Worm (Caenorhabditis elegans) whole organism, L4 larva: ENCODE data around the gene Y34B4A.4.

ENCODE experiments used
- D1046.2 ChIP-seq: fragments of 200-800 bp; sonication (Bioruptor generic); IDR thresholded peaks from 2 replicates; pipeline ENCODE4 v1.3.6; 2022; ENCODE audit warnings: missing genetic modification characterization, missing compliant biosample characterization
- F37D6.2 ChIP-seq: sonication (generic microtip); optimal IDR thresholded peaks from 2 replicates; lab custom pipeline; 2016; ENCODE audit warnings: mild to moderate bottlenecking, missing genetic modification characterization, missing compliant biosample characterization
- R02D3.7 ChIP-seq: fragments of 150-350 bp; sonication (generic microtip); optimal IDR thresholded peaks from 3 replicates; lab custom pipeline; 2014; ENCODE audit warnings: missing biosample characterization, missing genetic modification characterization
- T20F7.1 ChIP-seq: fragments of 200-800 bp; sonication (Bioruptor generic); optimal IDR thresholded peaks from 2 replicates; lab custom pipeline; 2018; ENCODE audit warnings: mild to moderate bottlenecking, missing genetic modification characterization, missing compliant biosample characterization
- T26A8.4 ChIP-seq: fragments of 200-800 bp; sonication (Bioruptor generic); IDR thresholded peaks from 2 replicates; pipeline ENCODE4 v1.3.6; 2022; ENCODE audit warnings: missing genetic modification characterization, missing compliant biosample characterization
- Y75B8A.6 ChIP-seq: fragments of 200-800 bp; sonication (Bioruptor generic); IDR thresholded peaks from 2 replicates; pipeline ENCODE4 v1.3.6; 2022; ENCODE audit warnings: missing genetic modification reagents, missing genetic modification characterization, missing compliant biosample characterization
- ZK337.2 ChIP-seq: fragments of 200-800 bp; sonication (Bioruptor generic); IDR thresholded peaks from 2 replicates; pipeline ENCODE4 v1.3.6; 2022; ENCODE audit warnings: missing genetic modification reagents, missing genetic modification characterization, missing compliant biosample characterization
- ZK546.5 ChIP-seq, 2 experiments: sonication (generic microtip); optimal IDR thresholded peaks; 2 replicates each; lab custom pipeline; 2017; ENCODE audit warnings: missing biosample characterization in 2 of 2, missing genetic modification characterization in 2 of 2
- aha-1 ChIP-seq: fragments of 150-350 bp; peaks from one replicate; lab custom pipeline; 2014; ENCODE audit warnings: missing biosample characterization, missing genetic modification characterization
- daf-12 ChIP-seq: fragments of 150-350 bp; optimal IDR thresholded peaks from 2 replicates; lab custom pipeline; 2014; ENCODE audit warnings: missing biosample characterization, missing genetic modification reagents, missing genetic modification characterization
- dpl-1 ChIP-seq: fragments of 150-350 bp; optimal IDR thresholded peaks from 2 replicates; lab custom pipeline; 2014; ENCODE audit warnings: missing biosample characterization, missing genetic modification reagents, missing genetic modification characterization
- duxl-1 ChIP-seq: sonication (generic microtip); optimal IDR thresholded peaks from 2 replicates; lab custom pipeline; 2016; ENCODE audit warnings: mild to moderate bottlenecking, missing genetic modification characterization, moderate library complexity, missing compliant biosample characterization; ENCODE audit not compliant: poor library complexity
- dve-1 ChIP-seq: sonication (generic microtip); optimal IDR thresholded peaks from 2 replicates; lab custom pipeline; 2017; ENCODE audit warnings: antibody characterized with exemption, mild to moderate bottlenecking, missing genetic modification characterization, missing compliant biosample characterization; ENCODE audit not compliant: insufficient read depth
- fkh-10 ChIP-seq: fragments of 150-350 bp; optimal IDR thresholded peaks from 2 replicates; lab custom pipeline; 2014; ENCODE audit warnings: missing biosample characterization, missing genetic modification reagents, missing genetic modification characterization
- gei-8 ChIP-seq: fragments of 200-800 bp; sonication (Bioruptor generic); optimal IDR thresholded peaks from 2 replicates; lab custom pipeline; 2018; ENCODE audit warnings: mild to moderate bottlenecking, missing genetic modification characterization, missing compliant biosample characterization
- hif-1 ChIP-seq, 2 experiments: sonication (generic microtip); optimal IDR thresholded peaks; 2 replicates each; lab custom pipeline; 2016 to 2017; ENCODE audit warnings: missing compliant biosample characterization in 2 of 2, missing genetic modification characterization in 2 of 2, missing genetic modification reagents in 2 of 2, missing genotype in 2 of 2, mild to moderate bottlenecking in 1 of 2
- hlh-30 ChIP-seq: sonication (generic microtip); optimal IDR thresholded peaks from 2 replicates; lab custom pipeline; 2017; ENCODE audit warnings: antibody characterized with exemption, mild to moderate bottlenecking, missing genetic modification characterization, missing compliant biosample characterization; ENCODE audit not compliant: insufficient read depth
- jun-1 ChIP-seq: fragments of 150-350 bp; optimal IDR thresholded peaks from 2 replicates; lab custom pipeline; 2014; ENCODE audit warnings: missing biosample characterization, missing genetic modification reagents, missing genetic modification characterization
- lim-7 ChIP-seq: fragments of 200-800 bp; sonication (Bioruptor generic); IDR thresholded peaks from 2 replicates; pipeline ENCODE4 v1.3.6; 2022; ENCODE audit warnings: missing genetic modification characterization, missing compliant biosample characterization
- lin-15B ChIP-seq: fragments of 150-350 bp; sonication (generic microtip); optimal IDR thresholded peaks from 3 replicates; lab custom pipeline; 2014; ENCODE audit warnings: missing biosample characterization, missing genetic modification characterization
- mxl-3 ChIP-seq: fragments of 200-800 bp; sonication (Bioruptor generic); optimal IDR thresholded peaks from 2 replicates; lab custom pipeline; 2018; ENCODE audit warnings: mild to moderate bottlenecking, missing genetic modification characterization, missing compliant biosample characterization
- nhr-25 ChIP-seq: sonication (generic microtip); optimal IDR thresholded peaks from 2 replicates; lab custom pipeline; 2017; ENCODE audit warnings: missing genetic modification characterization, mild to moderate bottlenecking, missing compliant biosample characterization, antibody characterized with exemption, moderate library complexity, borderline replicate concordance; ENCODE audit not compliant: insufficient read depth
- nhr-41 ChIP-seq: fragments of 200-800 bp; sonication (Bioruptor generic); IDR thresholded peaks from 2 replicates; pipeline ENCODE4 v1.3.6; 2022; ENCODE audit warnings: missing genetic modification reagents, missing genetic modification characterization, missing compliant biosample characterization
- nhr-42 ChIP-seq: fragments of 200-800 bp; sonication (Bioruptor generic); IDR thresholded peaks from 2 replicates; pipeline ENCODE4 v1.3.6; 2022; ENCODE audit warnings: missing genetic modification characterization, missing compliant biosample characterization
- pha-4 ChIP-seq, 2 experiments: fragments of 150-350 bp in 1 of 2; fragments of 200-800 bp in 1 of 2; sonication (Bioruptor generic) in 1 of 2; IDR thresholded peaks in 1 of 2; optimal IDR thresholded peaks in 1 of 2; 2 replicates each; pipeline versions ENCODE4 v1.3.6 to Lab custom; 2014 to 2022; ENCODE audit warnings: missing genetic modification characterization in 2 of 2, missing genetic modification reagents in 2 of 2, missing biosample characterization in 1 of 2, missing compliant biosample characterization in 1 of 2
- snpc-1.2 ChIP-seq: fragments of 200-800 bp; sonication (Bioruptor generic); IDR thresholded peaks from 2 replicates; pipeline ENCODE4 v1.3.6; 2022; ENCODE audit warnings: missing genetic modification reagents, missing genetic modification characterization, missing compliant biosample characterization
- unc-39 ChIP-seq: sonication (generic microtip); optimal IDR thresholded peaks from 2 replicates; lab custom pipeline; 2017; ENCODE audit warnings: missing biosample characterization, missing genetic modification characterization
- unc-62 ChIP-seq, 3 experiments: fragments of 150-350 bp in 1 of 3; sonication (generic microtip); optimal IDR thresholded peaks in 2 of 3; peaks in 1 of 3; 1 replicate in 1 of 3; 2 replicates in 2 of 3; lab custom pipeline; 2014 to 2017; ENCODE audit warnings: missing biosample characterization in 3 of 3, missing genetic modification characterization in 3 of 3, missing genetic modification reagents in 3 of 3, missing genotype in 1 of 3
- vab-7 ChIP-seq: fragments of 200-800 bp; sonication (Bioruptor generic); IDR thresholded peaks from 2 replicates; pipeline ENCODE4 v1.3.6; 2022; ENCODE audit warnings: missing genetic modification reagents, missing genetic modification characterization, missing compliant biosample characterization
- zip-2 ChIP-seq: fragments of 150-350 bp; optimal IDR thresholded peaks from 2 replicates; lab custom pipeline; 2014; ENCODE audit warnings: missing biosample characterization, missing genetic modification characterization

Y34B4A.4 gene

DNA sequence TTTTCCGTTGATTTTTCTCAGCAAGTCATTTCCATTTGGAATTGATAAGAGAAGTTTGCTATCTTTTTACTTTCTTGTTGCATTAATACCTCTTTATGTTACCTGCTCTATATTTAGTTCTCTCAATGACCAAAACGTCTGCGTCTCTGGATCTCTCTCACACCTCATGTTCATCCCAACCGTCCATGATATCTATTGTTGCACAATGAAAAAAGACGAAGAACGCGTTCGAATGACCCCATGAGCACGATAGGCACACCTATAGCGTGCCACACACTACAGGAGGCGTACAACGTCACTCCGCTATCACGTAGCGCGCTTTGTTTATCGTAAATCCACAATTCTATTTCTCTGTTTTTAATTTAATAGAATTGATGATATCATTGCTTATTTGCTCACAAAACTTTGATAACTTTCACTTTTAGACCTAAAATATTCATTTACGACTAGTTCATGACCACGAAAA is 15.1 kb downstream of the Y34B4A.4 start, which contains the start of gene Y34B4A.2 (continued):
- TF ChIP-seq dpl-1 (GFP tag; lab: Kevin White, UChicago) (peak; percentile 34), fkh-10 (GFP tag; lab: Kevin White, UChicago) (no peak), snpc-1.2 (GFP tag; lab: Robert Waterston, UW) (no peak)
- TF ChIP-seq, all 104 proteins: peak for 22

ce11 chrX:5279674-5280073 is 15.5 kb downstream of the Y34B4A.4 start, which contains the start of gene rga-8:
rga-8 (minus strand) TSS chrX:5279774.
- TF ChIP-seq unc-62 (GFP tag; optimal IDR thresholded peaks at IDR 0.05 in 1 of 2; lab: Kevin White, UChicago) (peak in 1 of 2 experiments; percentile 1), unc-62 (tag; optimal IDR thresholded peaks at IDR 0.05; lab: Kevin White, UChicago) (no peak), lin-15B (no peak), nhr-41 (GFP tag; lab: Robert Waterston, UW) (no peak)
- TF ChIP-seq, all 104 proteins: peak for 1

DNA sequence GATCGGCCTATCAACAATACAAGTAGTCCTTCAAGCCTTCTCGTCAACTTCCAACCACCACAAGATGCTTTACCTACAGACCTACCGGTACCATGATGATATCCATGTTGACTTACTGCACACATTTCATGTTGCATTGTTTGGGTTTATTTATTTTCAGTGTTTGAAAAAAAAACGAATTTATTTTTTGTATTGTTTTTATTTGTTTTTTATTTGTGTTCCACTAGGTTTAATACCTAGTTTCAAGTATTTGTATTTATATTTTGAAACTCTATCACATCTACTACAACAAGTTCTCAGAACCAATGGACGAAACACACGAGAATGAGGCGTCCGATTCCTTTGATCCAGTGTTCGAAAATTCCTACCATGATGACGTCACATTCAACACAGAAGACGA is 19.4 kb downstream of the Y34B4A.4 start, which contains the start of gene vps-41:
Gene vps-41, plus strand, starts transcription at position 301 of the 400 bp plus-strand sequence.
- no peak for TF ChIP-seq pha-4 (GFP tag; IDR thresholded peaks at IDR 0.05; lab: Robert Waterston, UW)
- TF ChIP-seq pha-4 (tag; optimal IDR thresholded peaks at IDR 0.05; lab: Kevin White, UChicago), result no peak
- no peak for TF ChIP-seq F37D6.2 (tag; lab: Kevin White, UChicago)
- no peak for TF ChIP-seq nhr-41 (GFP tag; lab: Robert Waterston, UW)
- TF ChIP-seq nhr-25 (tag; lab: Kevin White, UChicago), result no peak
- no peak for TF ChIP-seq ZK546.5 (tag; optimal IDR thresholded peaks at IDR 0.05; lab: Kevin White, UChicago)
- TF ChIP-seq T20F7.1, result no peak
- no peak for TF ChIP-seq zip-2 (tag; lab: Kevin White, UChicago)
- TF ChIP-seq D1046.2 (GFP tag; lab: Robert Waterston, UW), result no peak

- no peak for TF ChIP-seq dve-1
- TF ChIP-seq vab-7 (GFP tag; lab: Robert Waterston, UW), result no peak
- TF ChIP-seq ZK337.2 (GFP tag; lab: Robert Waterston, UW), result no peak
- peak in 1 of 2 experiments; percentile 95 for TF ChIP-seq unc-62 (GFP tag; optimal IDR thresholded peaks at IDR 0.05 in 1 of 2; lab: Kevin White, UChicago)
- TF ChIP-seq unc-62 (tag; optimal IDR thresholded peaks at IDR 0.05; lab: Kevin White, UChicago), result no peak
- TF ChIP-seq aha-1 (tag; lab: Kevin White, UChicago), result peak; percentile 65
These were observed 25.0 kb downstream of the Y34B4A.4 start for ce11 chrX:5289106-5289505.

DNA sequence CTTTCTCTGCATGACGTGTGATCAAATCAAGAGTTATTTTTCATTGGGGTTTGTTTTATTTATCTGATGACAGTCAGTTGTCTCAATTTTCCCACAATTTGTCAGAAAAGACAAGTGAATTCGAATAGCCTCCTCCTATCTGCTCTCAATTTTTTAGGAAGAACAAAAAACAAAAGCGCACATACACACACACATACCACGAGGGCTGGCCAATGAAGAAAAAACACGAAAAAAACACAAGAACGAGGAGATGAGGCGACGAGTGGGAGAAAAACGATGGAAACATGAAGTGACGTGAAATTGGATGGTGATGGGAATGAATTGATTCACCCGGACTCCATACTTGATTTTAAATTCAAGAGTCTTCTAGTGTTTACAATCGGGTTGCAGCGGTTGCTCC is 29.7 kb downstream of the Y34B4A.4 start:
- no peak for TF ChIP-seq dve-1
- no peak for TF ChIP-seq nhr-42 (GFP tag; lab: Robert Waterston, UW)
- peak; percentile 50 for TF ChIP-seq hlh-30 (tag; lab: Kevin White, UChicago)
- TF ChIP-seq D1046.2 (GFP tag; lab: Robert Waterston, UW), result no peak
- no peak for TF ChIP-seq R02D3.7 (tag; lab: Kevin White, UChicago)
- TF ChIP-seq mxl-3 (GFP tag; lab: Kevin White, UChicago), result no peak
- no peak for TF ChIP-seq daf-12
- no peak for TF ChIP-seq duxl-1 (tag; lab: Kevin White, UChicago)
- TF ChIP-seq gei-8 (GFP tag; lab: Kevin White, UChicago), result no peak
- TF ChIP-seq unc-39 (tag; lab: Kevin White, UChicago), result no peak
- TF ChIP-seq Y75B8A.6, result no peak
- TF ChIP-seq T26A8.4 (GFP tag; lab: Robert Waterston, UW), result no peak
- TF ChIP-seq hif-1 (tag; optimal IDR thresholded peaks at IDR 0.05; lab: Kevin White, UChicago), result peak in 1 of 2 experiments; percentile 5
- no peak for TF ChIP-seq lim-7 (GFP tag; lab: Robert Waterston, UW)
- no peak for TF ChIP-seq jun-1 (tag; lab: Kevin White, UChicago)
